Worm (Caenorhabditis elegans): ENCODE measurements around the gene cpsf-4.

The cpsf-4 gene

ce11 chrIV:12046524-12047203 is 46.6 kb downstream of the cpsf-4 start, which contains the start of gene T12G3.2:
T12G3.2 (minus strand) TSS chrIV:12046967.
- TF ChIP-seq ceh-82 (tag; optimal IDR thresholded peaks at IDR 0.05), result no peak
- no peak for TF ChIP-seq nhr-237 (tag; optimal IDR thresholded peaks at IDR 0.05)
- TF ChIP-seq elt-2 (tag; optimal IDR thresholded peaks at IDR 0.05), result peak; percentile 82
- TF ChIP-seq nhr-77 (tag; optimal IDR thresholded peaks at IDR 0.05), result no peak
- no peak for TF ChIP-seq ceh-9 (tag; optimal IDR thresholded peaks at IDR 0.05)
- TF ChIP-seq daf-12 (tag; optimal IDR thresholded peaks at IDR 0.05), result no peak
- TF ChIP-seq egl-5 (tag; optimal IDR thresholded peaks at IDR 0.05), result no peak
- no peak for TF ChIP-seq unc-62 (GFP tag; optimal IDR thresholded peaks at IDR 0.05)
- TF ChIP-seq tbx-2 (tag; optimal IDR thresholded peaks at IDR 0.05), result no peak
- TF ChIP-seq fos-1 (tag; optimal IDR thresholded peaks at IDR 0.05), result no peak
- TF ChIP-seq nhr-76 (tag; optimal IDR thresholded peaks at IDR 0.05), result no peak
- TF ChIP-seq sea-2 (GFP tag; optimal IDR thresholded peaks at IDR 0.05), result no peak
- no peak for TF ChIP-seq nfya-1 (tag; optimal IDR thresholded peaks at IDR 0.05; ENCODE audit: insufficient read depth)
- no peak for TF ChIP-seq lin-15B (tag; optimal IDR thresholded peaks at IDR 0.05)
- TF ChIP-seq ztf-4 (tag; optimal IDR thresholded peaks at IDR 0.05), result no peak
- no peak for TF ChIP-seq eor-1 (tag; optimal IDR thresholded peaks at IDR 0.05)
- no peak for TF ChIP-seq nhr-67 (tag; optimal IDR thresholded peaks at IDR 0.05)
- TF ChIP-seq mml-1 (tag; optimal IDR thresholded peaks at IDR 0.05), result no peak
- TF ChIP-seq nhr-28 (tag; optimal IDR thresholded peaks at IDR 0.05), result no peak
- TF ChIP-seq pha-4 (tag; optimal IDR thresholded peaks at IDR 0.05), result peak; percentile 28
- no peak for TF ChIP-seq nhr-12 (tag; optimal IDR thresholded peaks at IDR 0.05)
- TF ChIP-seq jun-1 (tag; optimal IDR thresholded peaks at IDR 0.05), result peak; percentile 10
- TF ChIP-seq mdl-1 (tag; optimal IDR thresholded peaks at IDR 0.05), result no peak
- TF ChIP-seq R02D3.7 (tag; optimal IDR thresholded peaks at IDR 0.05), result no peak
- TF ChIP-seq snpc-4 (tag; optimal IDR thresholded peaks at IDR 0.05), result no peak
- no peak for TF ChIP-seq fkh-2 (tag; optimal IDR thresholded peaks at IDR 0.05)
- peak; percentile 52 for TF ChIP-seq pqm-1 (tag; optimal IDR thresholded peaks at IDR 0.05)
- TF ChIP-seq lsy-12 (tag; optimal IDR thresholded peaks at IDR 0.05), result peak; percentile 1
- no peak for TF ChIP-seq elt-1 (tag; optimal IDR thresholded peaks at IDR 0.05)
- no peak for TF ChIP-seq fkh-10 (GFP tag; optimal IDR thresholded peaks at IDR 0.05)
- TF ChIP-seq elt-3 (tag; optimal IDR thresholded peaks at IDR 0.05), result peak in 1 of 3 experiments; percentile 59
- TF ChIP-seq ceh-28 (tag; optimal IDR thresholded peaks at IDR 0.05), result peak; percentile 7
- peak; percentile 16 for TF ChIP-seq nhr-43 (tag; optimal IDR thresholded peaks at IDR 0.05; ENCODE audit: poor library complexity, severe bottlenecking)
- TF ChIP-seq lin-39 (tag; optimal IDR thresholded peaks at IDR 0.05), result no peak
- peak; percentile 13 for TF ChIP-seq nhr-23 (tag; optimal IDR thresholded peaks at IDR 0.05)
- no peak for TF ChIP-seq aly-2 (tag; optimal IDR thresholded peaks at IDR 0.05)
- no peak for TF ChIP-seq zag-1 (tag; optimal IDR thresholded peaks at IDR 0.05)
- TF ChIP-seq egl-27 (tag; optimal IDR thresholded peaks at IDR 0.05), result no peak
- TF ChIP-seq ama-1 (optimal IDR thresholded peaks at IDR 0.05), result no peak
- TF ChIP-seq ceh-16 (tag; optimal IDR thresholded peaks at IDR 0.05), result no peak
- TF ChIP-seq skn-1 (tag; optimal IDR thresholded peaks at IDR 0.05), result no peak
- TF ChIP-seq unc-39 (tag; optimal IDR thresholded peaks at IDR 0.05), result no peak
- TF ChIP-seq hmg-11 (tag; optimal IDR thresholded peaks at IDR 0.05), result no peak
- no peak for TF ChIP-seq ztf-11 (tag; optimal IDR thresholded peaks at IDR 0.05)
- no peak for TF ChIP-seq ZK546.5 (tag; optimal IDR thresholded peaks at IDR 0.05)
- no peak for TF ChIP-seq nhr-11 (tag; optimal IDR thresholded peaks at IDR 0.05)
- peak; percentile 1 for TF ChIP-seq nhr-25 (tag; optimal IDR thresholded peaks at IDR 0.05)

All from whole organism, L3 larva.